Worm (Caenorhabditis elegans): ENCODE data around the gene F10A3.17.

Gene F10A3.17

ce11 chrV:16131249-16131648 lies 28.2 kb downstream of the F10A3.17 start, which contains the start of gene fbxa-142:
Gene fbxa-142, minus strand, starts transcription at chrV:16131349.
- no peak for TF ChIP-seq dve-1 (tag; optimal IDR thresholded peaks at IDR 0.05)
- no peak for TF ChIP-seq unc-55 (GFP tag; optimal IDR thresholded peaks at IDR 0.05)
- TF ChIP-seq nhr-232 (tag; optimal IDR thresholded peaks at IDR 0.05) = no peak
- TF ChIP-seq pat-9 (tag; optimal IDR thresholded peaks at IDR 0.05) = no peak
- no peak for TF ChIP-seq sox-2 (GFP tag; IDR thresholded peaks at IDR 0.05)
- TF ChIP-seq T23F11.4 (GFP tag; optimal IDR thresholded peaks at IDR 0.05) = no peak
- no peak for TF ChIP-seq zip-5 (tag; optimal IDR thresholded peaks at IDR 0.05)
- no peak for TF ChIP-seq fkh-6 (tag; optimal IDR thresholded peaks at IDR 0.05)
- no peak for TF ChIP-seq pha-4 (tag; optimal IDR thresholded peaks at IDR 0.05)
- TF ChIP-seq ets-4 (tag; optimal IDR thresholded peaks at IDR 0.05) = no peak
- no peak for TF ChIP-seq fkh-10 (GFP tag; optimal IDR thresholded peaks at IDR 0.05)
- no peak for TF ChIP-seq F13H6.1 (tag; optimal IDR thresholded peaks at IDR 0.05)
- TF ChIP-seq hlh-13 (GFP tag; optimal IDR thresholded peaks at IDR 0.05) = no peak
- TF ChIP-seq hlh-8 (tag; optimal IDR thresholded peaks at IDR 0.05) = no peak
- TF ChIP-seq ceh-18 (tag; optimal IDR thresholded peaks at IDR 0.05) = no peak

ce11 chrV:16129116-16129515 lies 30.4 kb downstream of the F10A3.17 start:
- TF ChIP-seq ceh-45 (GFP tag; IDR thresholded peaks at IDR 0.05) = no peak
- TF ChIP-seq pros-1 (tag; optimal IDR thresholded peaks at IDR 0.05) = no peak
- no peak for TF ChIP-seq elt-4 (tag; optimal IDR thresholded peaks at IDR 0.05)
- TF ChIP-seq K09A11.1 (tag; optimal IDR thresholded peaks at IDR 0.05; ENCODE audit: insufficient read depth) = no peak
- TF ChIP-seq lim-6 (tag; optimal IDR thresholded peaks at IDR 0.05) = no peak
- TF ChIP-seq madf-2 (tag; optimal IDR thresholded peaks at IDR 0.05) = no peak
- no peak for TF ChIP-seq hlh-8 (tag; optimal IDR thresholded peaks at IDR 0.05)
- no peak for TF ChIP-seq tbx-7 (tag; optimal IDR thresholded peaks at IDR 0.05)
- TF ChIP-seq nhr-11 (tag; optimal IDR thresholded peaks at IDR 0.05) = no peak
- TF ChIP-seq hlh-30 (tag; optimal IDR thresholded peaks at IDR 0.05; ENCODE audit: insufficient read depth) = no peak
- no peak for TF ChIP-seq ceh-31 (tag; optimal IDR thresholded peaks at IDR 0.05)
- TF ChIP-seq unc-55 (GFP tag; optimal IDR thresholded peaks at IDR 0.05) = no peak
- no peak for TF ChIP-seq ceh-9 (tag; optimal IDR thresholded peaks at IDR 0.05)

ce11 chrV:16127401-16127800 lies 32.1 kb downstream of the F10A3.17 start, which contains the start of gene fbxa-143:
Gene fbxa-143, minus strand, starts transcription at chrV:16127501.
- TF ChIP-seq ets-4 (tag; optimal IDR thresholded peaks at IDR 0.05) (no peak), npax-4 (tag; optimal IDR thresholded peaks at IDR 0.05) (no peak), unc-86 (tag; optimal IDR thresholded peaks at IDR 0.05) (no peak), ceh-34 (tag; optimal IDR thresholded peaks at IDR 0.05) (no peak), tbx-7 (tag; optimal IDR thresholded peaks at IDR 0.05) (no peak), nfya-1 (tag; optimal IDR thresholded peaks at IDR 0.05) (no peak), unc-42 (tag; optimal IDR thresholded peaks at IDR 0.05) (no peak), sox-2 (GFP tag; IDR thresholded peaks at IDR 0.05) (no peak), ttx-3 (tag; optimal IDR thresholded peaks at IDR 0.05) (no peak), pros-1 (tag; optimal IDR thresholded peaks at IDR 0.05) (no peak), elt-4 (tag; optimal IDR thresholded peaks at IDR 0.05) (no peak), pqm-1 (tag; optimal IDR thresholded peaks at IDR 0.05) (no peak), sdc-2 (tag; optimal IDR thresholded peaks at IDR 0.05) (no peak), Y22D7AL.16 (tag; optimal IDR thresholded peaks at IDR 0.05) (no peak), pha-2 (tag; optimal IDR thresholded peaks at IDR 0.05) (no peak), ceh-18 (tag; optimal IDR thresholded peaks at IDR 0.05) (no peak), lin-11 (tag; optimal IDR thresholded peaks at IDR 0.05) (no peak), fax-1 (tag; optimal IDR thresholded peaks at IDR 0.05) (no peak), lim-6 (tag; optimal IDR thresholded peaks at IDR 0.05) (no peak)

ce11 chrV:16124739-16125138 lies 34.8 kb downstream of the F10A3.17 start, which contains the start of gene nhr-111:
Gene nhr-111, minus strand, starts transcription at chrV:16124839.
- TF ChIP-seq mec-3 (tag; optimal IDR thresholded peaks at IDR 0.05; ENCODE audit: borderline replicate concordance) (no peak), ceh-14 (tag; optimal IDR thresholded peaks at IDR 0.05) (no peak), pag-3 (tag; optimal IDR thresholded peaks at IDR 0.05; ENCODE audit: borderline replicate concordance) (no peak), dve-1 (tag; optimal IDR thresholded peaks at IDR 0.05) (no peak), eyg-1 (tag; optimal IDR thresholded peaks at IDR 0.05) (no peak), C08G9.2 (tag; optimal IDR thresholded peaks at IDR 0.05) (no peak), fkh-6 (tag; optimal IDR thresholded peaks at IDR 0.05) (no peak), tbx-2 (tag; optimal IDR thresholded peaks at IDR 0.05) (no peak), pax-1 (tag; optimal IDR thresholded peaks at IDR 0.05) (no peak), K02D7.2 (tag; optimal IDR thresholded peaks at IDR 0.05) (no peak), hlh-6 (tag; optimal IDR thresholded peaks at IDR 0.05) (no peak), zip-5 (tag; optimal IDR thresholded peaks at IDR 0.05) (no peak), hlh-13 (GFP tag; optimal IDR thresholded peaks at IDR 0.05) (no peak)

Measured in whole organism, late embryonic.